Worm (Caenorhabditis elegans): ENCODE data around the gene C39D10.11.

ce11 chrX:7902976-7903375, at the start of gene C39D10.11:
- no peak for TF ChIP-seq nhr-237 (tag; optimal IDR thresholded peaks at IDR 0.05)
- no peak for TF ChIP-seq pha-4 (tag; optimal IDR thresholded peaks at IDR 0.05)
- no peak for TF ChIP-seq ztf-4 (tag; optimal IDR thresholded peaks at IDR 0.05)

Data from whole organism, L3 larva.